Worm (Caenorhabditis elegans) whole organism, young adult: ENCODE results near the gene Y43E12A.2.

ENCODE experiments used
- B0035.1 ChIP-seq: sonication (generic microtip); optimal IDR thresholded peaks from 2 replicates; lab custom pipeline; 2016; ENCODE audit warnings: missing genetic modification characterization, mild to moderate bottlenecking, missing compliant biosample characterization, missing genotype, missing genetic modification reagents
- B0261.1 ChIP-seq: sonication (generic microtip); optimal IDR thresholded peaks from 2 replicates; lab custom pipeline; 2016; ENCODE audit warnings: mild to moderate bottlenecking, missing genetic modification characterization, moderate library complexity, missing compliant biosample characterization
- B0336.3 ChIP-seq: fragments of 200-800 bp; sonication (Bioruptor generic); IDR thresholded peaks from 2 replicates; pipeline ENCODE4 v1.3.6; 2022; ENCODE audit warnings: missing genetic modification characterization, missing compliant biosample characterization
- F37B4.10 ChIP-seq: fragments of 200-800 bp; sonication (Bioruptor generic); IDR thresholded peaks from 2 replicates; pipeline ENCODE4 v1.3.6; 2022; ENCODE audit warnings: missing genetic modification characterization, missing compliant biosample characterization
- F39B2.1 ChIP-seq: fragments of 200-800 bp; sonication (Bioruptor generic); IDR thresholded peaks from 2 replicates; pipeline ENCODE4 v1.3.6; 2022; ENCODE audit warnings: missing genetic modification reagents, missing genetic modification characterization, missing compliant biosample characterization
- F55B11.4 ChIP-seq: sonication (generic microtip); optimal IDR thresholded peaks from 2 replicates; lab custom pipeline; 2016; ENCODE audit warnings: missing compliant biosample characterization, missing genetic modification characterization, borderline replicate concordance; ENCODE audit not compliant: insufficient read depth
- K11D2.4 ChIP-seq: fragments of 200-800 bp; sonication (Bioruptor generic); IDR thresholded peaks from 2 replicates; pipeline ENCODE4 v1.3.6; 2022; ENCODE audit warnings: missing genetic modification reagents, missing genetic modification characterization, missing compliant biosample characterization
- Y53G8AR.9 ChIP-seq: fragments of 200-800 bp; sonication (Bioruptor generic); conservative IDR thresholded peaks from 2 replicates; pipeline ENCODE4 v1.3.6; 2022; ENCODE audit warnings: missing genetic modification reagents, missing genetic modification characterization, missing compliant biosample characterization
- Y56A3A.18 ChIP-seq: fragments of 200-800 bp; sonication (Bioruptor generic); IDR thresholded peaks from 2 replicates; pipeline ENCODE4 v1.3.6; 2022; ENCODE audit warnings: missing genetic modification reagents, missing genetic modification characterization, missing compliant biosample characterization
- Y95B8A.8 ChIP-seq: fragments of 200-800 bp; sonication (Bioruptor generic); IDR thresholded peaks from 2 replicates; pipeline ENCODE4 v1.3.6; 2022; ENCODE audit warnings: missing genetic modification reagents, missing genetic modification characterization, missing compliant biosample characterization
- ZK185.1 ChIP-seq: sonication (generic microtip); optimal IDR thresholded peaks from 2 replicates; lab custom pipeline; 2016; ENCODE audit warnings: mild to moderate bottlenecking, missing genetic modification characterization, missing compliant biosample characterization; ENCODE audit not compliant: poor library complexity, severe bottlenecking
- atf-7 ChIP-seq: sonication (generic microtip); optimal IDR thresholded peaks from 2 replicates; lab custom pipeline; 2017; ENCODE audit warnings: mild to moderate bottlenecking, missing genetic modification characterization, missing compliant biosample characterization
- attf-3 ChIP-seq: fragments of 200-800 bp; sonication (Bioruptor generic); conservative IDR thresholded peaks from 2 replicates; pipeline ENCODE4 v1.3.6; 2022; ENCODE audit warnings: missing genetic modification reagents, missing genetic modification characterization, missing compliant biosample characterization
- attf-5 ChIP-seq: fragments of 200-800 bp; sonication (Bioruptor generic); optimal IDR thresholded peaks from 2 replicates; lab custom pipeline; 2018; ENCODE audit warnings: mild to moderate bottlenecking, missing genetic modification characterization, missing compliant biosample characterization
- bed-1 ChIP-seq: fragments of 200-800 bp; sonication (Bioruptor generic); IDR thresholded peaks from 2 replicates; pipeline ENCODE4 v1.3.6; 2022; ENCODE audit warnings: missing genetic modification reagents, missing genetic modification characterization, missing compliant biosample characterization
- cebp-1 ChIP-seq, 2 experiments: fragments of 200-800 bp in 1 of 2; sonication (Bioruptor generic) in 1 of 2; sonication (generic microtip) in 1 of 2; IDR thresholded peaks in 1 of 2; optimal IDR thresholded peaks in 1 of 2; 2 replicates each; pipeline versions ENCODE4 v1.3.6 to Lab custom; 2017 to 2022; ENCODE audit warnings: missing compliant biosample characterization in 2 of 2, missing genetic modification characterization in 2 of 2, mild to moderate bottlenecking in 1 of 2, missing genetic modification reagents in 1 of 2, moderate library complexity in 1 of 2
- ceh-40 ChIP-seq: fragments of 200-800 bp; sonication (Bioruptor generic); IDR thresholded peaks from 2 replicates; pipeline ENCODE4 v1.3.6; 2022; ENCODE audit warnings: missing genetic modification characterization, missing compliant biosample characterization
- chd-7 ChIP-seq: sonication (generic microtip); optimal IDR thresholded peaks from 2 replicates; lab custom pipeline; 2016; ENCODE audit warnings: mild to moderate bottlenecking, missing genetic modification characterization, moderate library complexity, missing compliant biosample characterization
- die-1 ChIP-seq: sonication (generic microtip); optimal IDR thresholded peaks from 2 replicates; lab custom pipeline; 2016; ENCODE audit warnings: missing genotype, mild to moderate bottlenecking, missing genetic modification characterization, missing compliant biosample characterization
- dox-1 ChIP-seq: fragments of 200-800 bp; sonication (Bioruptor generic); IDR thresholded peaks from 2 replicates; pipeline ENCODE4 v1.3.6; 2022; ENCODE audit warnings: missing genetic modification reagents, missing genetic modification characterization, missing compliant biosample characterization
- dpff-1 ChIP-seq: sonication (generic microtip); optimal IDR thresholded peaks from 2 replicates; lab custom pipeline; 2017; ENCODE audit warnings: mild to moderate bottlenecking, missing genetic modification characterization, missing compliant biosample characterization
- egrh-3 ChIP-seq: fragments of 200-800 bp; sonication (Bioruptor generic); IDR thresholded peaks from 2 replicates; pipeline ENCODE4 v1.3.6; 2022; ENCODE audit warnings: missing genetic modification reagents, missing genetic modification characterization, missing compliant biosample characterization
- ets-4 ChIP-seq: fragments of 200-800 bp; sonication (Bioruptor generic); optimal IDR thresholded peaks from 2 replicates; lab custom pipeline; 2018; ENCODE audit warnings: mild to moderate bottlenecking, missing genetic modification characterization, missing compliant biosample characterization
- fkh-3 ChIP-seq: sonication (generic microtip); optimal IDR thresholded peaks from 2 replicates; lab custom pipeline; 2016; ENCODE audit warnings: mild to moderate bottlenecking, missing genetic modification characterization, missing compliant biosample characterization
- gei-17 ChIP-seq: fragments of 200-800 bp; sonication (Bioruptor generic); optimal IDR thresholded peaks from 2 replicates; lab custom pipeline; 2018; ENCODE audit warnings: mild to moderate bottlenecking, missing genetic modification characterization, missing compliant biosample characterization
- hmg-1.2 ChIP-seq: fragments of 200-800 bp; sonication (Bioruptor generic); IDR thresholded peaks from 2 replicates; pipeline ENCODE4 v1.3.6; 2022; ENCODE audit warnings: missing genetic modification reagents, missing genetic modification characterization, missing compliant biosample characterization
- let-607 ChIP-seq, 2 experiments: fragments of 200-800 bp in 1 of 2; sonication (Bioruptor generic) in 1 of 2; sonication (generic microtip) in 1 of 2; optimal IDR thresholded peaks; 2 replicates each; lab custom pipeline; 2016 to 2018; ENCODE audit warnings: mild to moderate bottlenecking in 2 of 2, missing compliant biosample characterization in 2 of 2, missing genetic modification characterization in 2 of 2, moderate library complexity in 2 of 2, missing genotype in 1 of 2
- lin-26 ChIP-seq: fragments of 200-800 bp; sonication (Bioruptor generic); IDR thresholded peaks from 2 replicates; pipeline ENCODE4 v1.3.6; 2022; ENCODE audit warnings: missing genetic modification reagents, missing genetic modification characterization, missing compliant biosample characterization
- lin-40 ChIP-seq: sonication (generic microtip); optimal IDR thresholded peaks from 2 replicates; lab custom pipeline; 2016; ENCODE audit warnings: missing genetic modification characterization, mild to moderate bottlenecking, missing compliant biosample characterization, missing genotype, missing genetic modification reagents
- lir-1 ChIP-seq: fragments of 200-800 bp; sonication (Bioruptor generic); conservative IDR thresholded peaks from 2 replicates; pipeline ENCODE4 v1.3.6; 2022; ENCODE audit warnings: missing genetic modification reagents, missing genetic modification characterization, missing compliant biosample characterization
- lsl-1 ChIP-seq: fragments of 200-800 bp; sonication (Bioruptor generic); optimal IDR thresholded peaks from 2 replicates; lab custom pipeline; 2018; ENCODE audit warnings: mild to moderate bottlenecking, missing genetic modification characterization, moderate library complexity, missing compliant biosample characterization
- madf-10 ChIP-seq: sonication (generic microtip); optimal IDR thresholded peaks from 2 replicates; lab custom pipeline; 2016; ENCODE audit warnings: mild to moderate bottlenecking, missing genetic modification characterization, missing compliant biosample characterization
- madf-6 ChIP-seq: fragments of 200-800 bp; sonication (Bioruptor generic); IDR thresholded peaks from 2 replicates; pipeline ENCODE4 v1.3.6; 2022; ENCODE audit warnings: missing genetic modification reagents, missing genetic modification characterization, missing compliant biosample characterization
- nfya-2 ChIP-seq: fragments of 200-800 bp; sonication (Bioruptor generic); IDR thresholded peaks from 2 replicates; pipeline ENCODE4 v1.3.6; 2022; ENCODE audit warnings: missing genetic modification reagents, missing genetic modification characterization, missing compliant biosample characterization
- nfyb-1 ChIP-seq: fragments of 200-800 bp; sonication (Bioruptor generic); IDR thresholded peaks from 2 replicates; pipeline ENCODE4 v1.3.6; 2022; ENCODE audit warnings: missing genetic modification reagents, missing genetic modification characterization, missing compliant biosample characterization
- nhr-80 ChIP-seq: sonication (generic microtip); optimal IDR thresholded peaks from 2 replicates; lab custom pipeline; 2016; ENCODE audit warnings: missing genetic modification characterization, missing compliant biosample characterization
- pbrm-1 ChIP-seq: fragments of 200-800 bp; sonication (Bioruptor generic); IDR thresholded peaks from 2 replicates; pipeline ENCODE4 v1.3.6; 2022; ENCODE audit warnings: missing genetic modification reagents, missing genetic modification characterization, missing compliant biosample characterization
- pha-4 ChIP-seq: fragments of 150-350 bp; sonication (generic microtip); optimal IDR thresholded peaks from 2 replicates; lab custom pipeline; 2014; ENCODE audit warnings: missing biosample characterization, missing genetic modification reagents, missing genetic modification characterization
- repo-1 ChIP-seq: sonication (generic microtip); optimal IDR thresholded peaks from 2 replicates; lab custom pipeline; 2017; ENCODE audit warnings: mild to moderate bottlenecking, missing genetic modification characterization, missing compliant biosample characterization
- sea-2 ChIP-seq: fragments of 200-800 bp; sonication (Bioruptor generic); IDR thresholded peaks from 2 replicates; pipeline ENCODE4 v1.3.6; 2022; ENCODE audit warnings: missing genetic modification characterization, missing compliant biosample characterization
- snpc-4 ChIP-seq, 5 experiments: fragments of 150-350 bp in 1 of 5; sonication (generic microtip) in 4 of 5; optimal IDR thresholded peaks; 2 replicates each; lab custom pipeline; 2014 to 2018; ENCODE audit warnings: missing genetic modification characterization in 5 of 5, missing biosample characterization in 3 of 5, antibody characterized with exemption in 2 of 5, mild to moderate bottlenecking in 2 of 5, missing compliant biosample characterization in 2 of 5, missing genotype in 2 of 5, moderate library complexity in 2 of 5, missing genetic modification reagents in 1 of 5
- tbp1 ChIP-seq: fragments of 200-800 bp; sonication (Bioruptor generic); optimal IDR thresholded peaks from 2 replicates; lab custom pipeline; 2018; ENCODE audit warnings: mild to moderate bottlenecking, missing genetic modification characterization, missing compliant biosample characterization
- tlf-1 ChIP-seq: fragments of 200-800 bp; sonication (Bioruptor generic); optimal IDR thresholded peaks from 2 replicates; lab custom pipeline; 2018; ENCODE audit warnings: mild to moderate bottlenecking, missing genetic modification characterization, missing compliant biosample characterization
- unc-62 ChIP-seq: fragments of 150-350 bp; optimal IDR thresholded peaks from 2 replicates; lab custom pipeline; 2014; ENCODE audit warnings: missing biosample characterization, missing genetic modification reagents, missing genetic modification characterization
- zfh-2 ChIP-seq: fragments of 200-800 bp; sonication (Bioruptor generic); conservative IDR thresholded peaks from 2 replicates; pipeline ENCODE4 v1.3.6; 2022; ENCODE audit warnings: missing genetic modification reagents, missing genetic modification characterization, missing compliant biosample characterization
- ztf-26 ChIP-seq: sonication (generic microtip); optimal IDR thresholded peaks from 2 replicates; lab custom pipeline; 2017; ENCODE audit warnings: missing genetic modification characterization, missing compliant biosample characterization

Y43E12A.2 gene

ce11 chrIV:10935853-10936491, 45.9 kb upstream of the Y43E12A.2 start, which contains the start of gene lgg-2 (continued):
- TF ChIP-seq nhr-80 (peak; percentile 92), nfyb-1 (GFP tag; lab: Robert Waterston, UW) (peak; percentile 92), sea-2 (GFP tag; lab: Robert Waterston, UW) (no peak), chd-7 (peak; percentile 95), die-1 (tag; lab: Kevin White, UChicago) (peak; percentile 21), zfh-2 (GFP tag; lab: Robert Waterston, UW) (peak; percentile 75), bed-1 (GFP tag; lab: Robert Waterston, UW) (no peak), nfya-2 (GFP tag; lab: Robert Waterston, UW) (no peak), cebp-1 (GFP tag; IDR thresholded peaks at IDR 0.05; lab: Robert Waterston, UW) (peak; percentile 44; the same call in 1 of the 2 replicates), cebp-1 (tag; optimal IDR thresholded peaks at IDR 0.05; lab: Kevin White, UChicago) (peak; percentile 92), ztf-26 (tag; lab: Kevin White, UChicago) (peak; percentile 84), gei-17 (GFP tag; lab: Kevin White, UChicago) (peak; percentile 67), let-607 (tag; optimal IDR thresholded peaks at IDR 0.05; lab: Kevin White, UChicago) (peak; percentile 69 to 87), pbrm-1 (peak; percentile 77; the same call in 1 of the 2 replicates), Y56A3A.18 (GFP tag; lab: Robert Waterston, UW) (peak; percentile 42; the same call in 1 of the 2 replicates), Y95B8A.8 (GFP tag; lab: Robert Waterston, UW) (peak; percentile 76), repo-1 (tag; lab: Kevin White, UChicago) (peak; percentile 47), B0261.1 (tag; lab: Kevin White, UChicago) (peak; percentile 9), lir-1 (GFP tag; lab: Robert Waterston, UW) (0 out of 2 replicates have a peak, but pooled peaks have one; percentile 7), madf-10 (tag; lab: Kevin White, UChicago) (peak; percentile 85), ets-4 (GFP tag; lab: Kevin White, UChicago) (peak; percentile 48), lin-40 (peak; percentile 95), F39B2.1 (GFP tag; lab: Robert Waterston, UW) (no peak), egrh-3 (GFP tag; lab: Robert Waterston, UW) (peak; percentile 11; the same call in 1 of the 2 replicates), attf-3 (peak; percentile 31; the same call in 1 of the 2 replicates), pha-4 (peak; percentile 67), madf-6 (GFP tag; lab: Robert Waterston, UW) (0 out of 2 replicates have a peak, but pooled peaks have one; percentile 9), ceh-40 (no peak), fkh-3 (no peak), B0035.1 (peak; percentile 35), lsl-1 (GFP tag; lab: Kevin White, UChicago) (no peak), snpc-4 (GFP tag; optimal IDR thresholded peaks at IDR 0.05; lab: Kevin White, UChicago) (no peak), snpc-4 (tag; optimal IDR thresholded peaks at IDR 0.05; lab: Kevin White, UChicago) (peak in 3 of 4 experiments; percentile 25 to 71 (median 67)), hmg-1.2 (peak; percentile 85), dpff-1 (tag; lab: Kevin White, UChicago) (no peak), attf-5 (GFP tag; lab: Kevin White, UChicago) (peak; percentile 86), F55B11.4 (tag; lab: Kevin White, UChicago) (no peak), B0336.3 (peak; percentile 67; the same call in 1 of the 2 replicates), F37B4.10 (0 out of 2 replicates have a peak, but pooled peaks have one; percentile 28), tbp1 (GFP tag; lab: Kevin White, UChicago) (peak; percentile 60), tlf-1 (peak; percentile 86), Y53G8AR.9 (GFP tag; lab: Robert Waterston, UW) (peak; percentile 83), dox-1 (GFP tag; lab: Robert Waterston, UW) (peak; percentile 76), K11D2.4 (GFP tag; lab: Robert Waterston, UW) (peak; percentile 91), unc-62 (GFP tag; lab: Kevin White, UChicago) (peak; percentile 68), atf-7 (peak; percentile 87), lin-26 (GFP tag; lab: Robert Waterston, UW) (peak; percentile 52; the same call in 1 of the 2 replicates), ZK185.1 (tag; lab: Kevin White, UChicago) (peak; percentile 69)
